Worm (Caenorhabditis elegans) whole organism, mixed stage, embryonic: ENCODE results near the gene eelo-2.

Experiments
- nhr-76 ChIP-seq: sonication (generic microtip); optimal IDR thresholded peaks from 2 replicates; lab custom pipeline; 2017; ENCODE audit warnings: missing biosample characterization, missing genetic modification characterization
- zip-8 ChIP-seq: fragments of 150-350 bp; optimal IDR thresholded peaks from 2 replicates; lab custom pipeline; 2014; ENCODE audit warnings: missing biosample characterization, missing genetic modification characterization
- ztf-11 ChIP-seq: fragments of 150-350 bp; optimal IDR thresholded peaks from 2 replicates; lab custom pipeline; 2014; ENCODE audit warnings: missing biosample characterization, missing genetic modification characterization

DNA sequence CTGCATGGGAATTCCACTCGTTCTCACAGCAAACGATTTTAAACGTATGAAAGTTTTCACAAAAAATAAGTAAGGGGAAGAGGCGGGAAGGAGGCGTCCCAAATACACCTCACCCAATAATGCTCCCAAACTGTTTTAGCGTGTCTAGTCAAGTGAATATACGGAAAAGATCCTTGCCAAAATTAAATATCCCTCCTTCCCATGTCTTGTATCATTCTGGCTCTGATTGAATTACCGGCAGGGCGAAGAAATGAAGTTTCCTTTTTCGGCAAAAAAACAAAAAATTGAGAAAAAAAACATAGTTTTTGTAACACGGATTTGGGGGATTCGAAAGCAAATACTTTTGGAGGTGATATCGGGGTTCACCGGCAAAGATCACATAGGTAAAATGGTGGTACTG, 11.0 kb upstream of the eelo-2 start:
- TF ChIP-seq zip-8 (no peak), ztf-11 (tag; lab: Kevin White, UChicago) (no peak), nhr-76 (tag; lab: Kevin White, UChicago) (no peak)
